Worm (Caenorhabditis elegans): ENCODE results near the gene polh-1.

polh-1 gene

DNA sequence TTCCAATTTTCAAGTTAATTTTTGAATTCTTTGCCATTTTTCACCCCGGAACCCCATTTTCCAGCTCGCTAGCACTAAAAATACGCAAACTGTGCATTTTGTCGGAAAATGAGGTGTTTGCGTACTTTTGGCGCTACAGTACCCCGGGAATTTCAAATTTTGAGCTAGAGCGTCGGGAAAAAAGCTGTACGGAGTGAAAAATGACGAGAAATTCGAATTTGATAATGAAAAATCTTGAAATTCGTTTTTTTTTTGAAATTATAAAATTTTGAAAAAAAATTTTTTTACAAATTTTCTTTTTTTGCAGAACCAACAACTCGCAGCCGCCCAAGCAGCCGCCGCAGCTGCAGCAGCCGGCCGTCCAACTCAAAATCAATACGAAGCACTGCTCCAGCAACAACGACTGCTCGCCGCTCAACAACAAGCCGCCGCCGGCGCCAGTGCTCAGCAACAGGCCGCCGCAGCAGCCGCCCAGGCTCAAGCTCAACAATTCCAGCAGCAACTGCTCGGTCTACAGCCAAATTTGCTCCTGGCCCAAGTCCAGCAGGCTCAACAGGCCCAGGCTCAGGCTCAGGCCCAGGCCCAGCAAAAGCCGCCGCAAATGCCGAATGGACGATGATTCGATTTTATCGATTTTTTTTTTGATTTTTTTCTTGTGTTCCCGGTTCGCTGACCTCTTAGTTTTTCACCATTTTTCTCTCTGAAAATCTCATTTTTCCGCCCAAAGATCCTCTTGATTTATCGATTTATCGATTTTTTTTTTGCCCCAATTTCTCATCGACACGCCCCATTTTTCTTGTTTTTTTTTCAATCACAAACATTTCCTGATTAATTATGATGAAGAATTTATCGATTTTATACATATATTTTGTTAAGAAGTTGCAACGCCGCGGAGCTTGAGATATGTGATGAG lies 11.1 kb downstream of the polh-1 start:
- TF ChIP-seq ceh-48 (tag; optimal IDR thresholded peaks at IDR 0.05) (peak; percentile 58), ref-2 (tag; optimal IDR thresholded peaks at IDR 0.05) (peak; percentile 4), sdc-2 (tag; optimal IDR thresholded peaks at IDR 0.05) (peak; percentile 14), ceh-34 (tag; optimal IDR thresholded peaks at IDR 0.05) (no peak), ceh-31 (tag; optimal IDR thresholded peaks at IDR 0.05) (peak; percentile 13)

DNA sequence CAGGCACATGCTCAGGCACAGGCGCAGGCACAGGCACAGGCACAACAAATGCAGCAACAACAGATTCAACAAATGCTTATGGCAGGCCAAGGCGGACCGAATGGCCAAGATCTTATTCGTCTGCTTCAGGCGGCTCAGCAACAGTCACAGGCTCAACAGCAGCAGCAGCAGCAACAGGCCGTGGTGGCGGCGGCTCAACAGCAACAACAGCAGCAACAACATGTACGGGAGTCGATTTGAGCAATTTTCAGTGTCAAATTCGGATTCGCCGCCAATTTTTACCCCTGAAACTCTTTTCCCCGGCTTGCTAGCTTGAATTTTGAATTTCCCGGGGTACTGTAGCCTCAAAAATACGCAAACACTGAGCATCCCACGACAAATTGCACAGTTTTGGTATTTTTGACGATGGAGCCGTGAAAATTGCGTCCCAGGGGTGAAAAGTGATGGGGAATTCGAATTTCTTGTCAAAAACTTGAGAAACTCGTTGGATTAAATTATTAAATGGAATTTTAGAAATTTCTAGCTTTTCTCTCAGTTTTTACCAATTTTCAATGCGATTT lies 12.1 kb downstream of the polh-1 start:
- peak; percentile 46 for TF ChIP-seq elt-4 (tag; optimal IDR thresholded peaks at IDR 0.05)
- no peak for TF ChIP-seq unc-86 (tag; optimal IDR thresholded peaks at IDR 0.05)

DNA sequence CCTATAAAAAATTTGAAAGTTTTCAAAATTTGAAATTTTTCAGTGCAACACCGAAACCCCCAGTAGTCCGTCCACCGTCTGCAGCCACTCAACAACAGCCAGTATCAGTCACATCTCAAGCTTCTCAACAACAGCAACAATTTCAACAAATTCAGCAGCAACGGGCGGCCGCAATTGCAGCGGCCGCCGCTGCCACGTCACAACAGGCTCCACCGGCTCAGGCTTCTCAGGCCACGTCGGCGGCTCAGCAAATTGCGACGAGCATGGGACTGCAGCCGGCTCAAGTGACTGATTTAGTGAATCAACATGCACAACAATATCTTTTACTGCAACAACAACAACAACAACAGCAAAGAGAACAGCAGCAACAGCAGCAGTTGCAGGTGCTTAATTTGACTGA lies 15.9 kb downstream of the polh-1 start:
- no peak for TF ChIP-seq C38D4.7 (GFP tag; optimal IDR thresholded peaks at IDR 0.05)
- TF ChIP-seq ama-1 (optimal IDR thresholded peaks at IDR 0.05), result no peak
- no peak for TF ChIP-seq odd-2 (tag; optimal IDR thresholded peaks at IDR 0.05)
- no peak for TF ChIP-seq ceh-18 (tag; optimal IDR thresholded peaks at IDR 0.05)
- no peak for TF ChIP-seq ref-2 (tag; optimal IDR thresholded peaks at IDR 0.05)
- no peak for TF ChIP-seq K09A11.1 (tag; optimal IDR thresholded peaks at IDR 0.05; ENCODE audit: insufficient read depth)
- no peak for TF ChIP-seq hlh-13 (GFP tag; optimal IDR thresholded peaks at IDR 0.05)
- TF ChIP-seq ceh-30 (tag; optimal IDR thresholded peaks at IDR 0.05), result no peak
- no peak for TF ChIP-seq unc-55 (GFP tag; optimal IDR thresholded peaks at IDR 0.05)
- TF ChIP-seq rnt-1 (tag; optimal IDR thresholded peaks at IDR 0.05), result no peak
- TF ChIP-seq lim-6 (tag; optimal IDR thresholded peaks at IDR 0.05), result no peak
- TF ChIP-seq lin-11 (tag; optimal IDR thresholded peaks at IDR 0.05), result no peak
- TF ChIP-seq ceh-31 (tag; optimal IDR thresholded peaks at IDR 0.05), result no peak
- TF ChIP-seq sox-4 (tag; optimal IDR thresholded peaks at IDR 0.05), result no peak

DNA sequence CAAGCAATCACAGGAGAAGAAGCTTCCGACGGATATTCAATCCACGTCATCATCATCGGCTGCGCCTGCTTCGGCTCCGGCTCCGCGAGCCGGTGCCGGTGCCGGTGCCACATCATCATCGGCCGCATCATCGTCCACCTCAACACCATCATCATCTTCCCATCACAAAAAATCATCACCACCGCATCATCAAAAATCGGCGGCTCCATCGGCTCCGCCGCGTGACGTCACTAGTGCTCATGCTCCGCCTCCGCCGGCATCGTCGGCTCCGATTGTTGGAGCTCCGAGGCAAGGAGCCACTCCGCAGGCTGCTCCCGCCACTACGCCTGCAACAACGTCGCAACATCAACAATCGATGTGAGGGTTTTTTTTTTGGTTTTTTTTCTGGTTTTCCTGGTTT lies 18.1 kb downstream of the polh-1 start:
- no peak for TF ChIP-seq T23F11.4 (GFP tag; optimal IDR thresholded peaks at IDR 0.05)
- TF ChIP-seq sox-2 (GFP tag; IDR thresholded peaks at IDR 0.05), result no peak
- TF ChIP-seq mec-3 (tag; optimal IDR thresholded peaks at IDR 0.05; ENCODE audit: borderline replicate concordance), result no peak
- no peak for TF ChIP-seq ceh-48 (tag; optimal IDR thresholded peaks at IDR 0.05)
- TF ChIP-seq ceh-2 (tag; optimal IDR thresholded peaks at IDR 0.05), result no peak
- TF ChIP-seq ref-2 (tag; optimal IDR thresholded peaks at IDR 0.05), result no peak
- TF ChIP-seq hlh-8 (tag; optimal IDR thresholded peaks at IDR 0.05), result no peak
- no peak for TF ChIP-seq dve-1 (tag; optimal IDR thresholded peaks at IDR 0.05)
- no peak for TF ChIP-seq tbx-7 (tag; optimal IDR thresholded peaks at IDR 0.05)
- no peak for TF ChIP-seq C38D4.7 (GFP tag; optimal IDR thresholded peaks at IDR 0.05)
- TF ChIP-seq ztf-16 (tag; optimal IDR thresholded peaks at IDR 0.05), result no peak
- no peak for TF ChIP-seq syd-9 (tag; optimal IDR thresholded peaks at IDR 0.05)
- no peak for TF ChIP-seq nhr-232 (tag; optimal IDR thresholded peaks at IDR 0.05)

DNA sequence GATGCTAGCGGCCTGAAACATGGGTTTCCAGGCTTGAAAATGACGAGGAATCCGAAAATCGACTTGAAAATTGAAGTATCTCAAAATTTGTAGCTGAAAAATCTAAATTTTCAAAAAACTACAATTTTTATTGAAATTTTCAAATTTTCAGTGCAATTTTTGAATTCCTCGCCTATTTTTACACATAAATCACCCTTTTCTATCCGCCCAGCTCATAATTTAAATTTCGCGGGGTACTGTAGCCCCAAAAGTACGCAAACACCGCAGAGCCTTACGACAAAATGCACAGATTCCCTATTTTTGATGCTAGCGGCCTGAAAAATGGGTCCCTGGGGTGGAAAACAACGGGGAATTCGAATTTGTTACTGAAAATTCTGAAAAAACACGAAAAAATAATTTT lies 18.6 kb downstream of the polh-1 start:
- no peak for TF ChIP-seq npax-4 (tag; optimal IDR thresholded peaks at IDR 0.05)
- no peak for TF ChIP-seq ceh-6 (GFP tag; optimal IDR thresholded peaks at IDR 0.05)
- no peak for TF ChIP-seq lim-6 (tag; optimal IDR thresholded peaks at IDR 0.05)
- TF ChIP-seq tbx-2 (tag; optimal IDR thresholded peaks at IDR 0.05), result no peak
- no peak for TF ChIP-seq ref-2 (tag; optimal IDR thresholded peaks at IDR 0.05)
- no peak for TF ChIP-seq ceh-34 (tag; optimal IDR thresholded peaks at IDR 0.05)

Data from whole organism, late embryonic.